Fruit fly (Drosophila melanogaster): ENCODE measurements around the gene glec.
A peak's percentile ranks its signal among the peaks of the same experiment; 100 is the strongest.

glec gene

dm6 chr3R:21845165-21845564, 10.9 kb downstream of the glec start, which contains the start of gene Gr93c:
TSS of gene Gr93c (minus strand) at chr3R:21845265.
- TF ChIP-seq CG17186 (GFP tag; optimal IDR thresholded peaks at IDR 0.05) (no peak), CG14014 (GFP tag; IDR thresholded peaks at IDR 0.05) (no peak), lilli (GFP tag; optimal IDR thresholded peaks at IDR 0.05) (no peak), CG14441 (GFP tag; IDR thresholded peaks at IDR 0.05) (no peak), CG18619 (GFP tag; optimal IDR thresholded peaks at IDR 0.05) (no peak), CG14965 (GFP tag; optimal IDR thresholded peaks at IDR 0.05; ENCODE audit: borderline replicate concordance) (no peak), crc (GFP tag; optimal IDR thresholded peaks at IDR 0.05) (no peak), ro (GFP tag; IDR thresholded peaks at IDR 0.05) (no peak), maf-S (GFP tag; optimal IDR thresholded peaks at IDR 0.05) (no peak), PHDP (tag; optimal IDR thresholded peaks at IDR 0.05) (no peak)

DNA sequence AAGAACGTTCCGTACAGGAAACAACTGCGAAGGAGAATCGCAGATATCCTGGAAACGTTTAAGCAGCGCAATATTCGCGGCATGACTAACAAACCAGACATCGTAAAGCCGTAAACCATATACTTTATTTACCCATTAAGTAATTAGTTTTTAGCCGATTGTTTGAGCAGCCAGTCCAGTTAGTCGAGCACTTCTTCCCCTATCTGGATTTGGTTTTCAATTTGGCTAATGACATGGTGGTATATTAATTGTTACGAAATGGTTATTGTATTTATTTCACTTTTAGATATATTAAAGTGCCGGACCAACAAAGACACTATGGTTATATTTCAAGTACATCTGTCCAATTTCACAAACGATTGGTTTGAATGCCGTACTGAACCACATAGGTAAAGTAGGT, 12.4 kb downstream of the glec start, which contains the start of gene Gr93b:
Gene Gr93b, minus strand, starts transcription at position 101 of the 400 bp plus-strand sequence.
- TF ChIP-seq Fer2 (tag; optimal IDR thresholded peaks at IDR 0.05): no peak
- no peak for TF ChIP-seq fu2 (GFP tag; optimal IDR thresholded peaks at IDR 0.05)
- no peak for TF ChIP-seq CG31388 (GFP tag; optimal IDR thresholded peaks at IDR 0.05)
- TF ChIP-seq gcm2 (GFP tag; optimal IDR thresholded peaks at IDR 0.05): no peak
- no peak for TF ChIP-seq pan (optimal IDR thresholded peaks at IDR 0.05)
- no peak for TF ChIP-seq pan (GFP tag; optimal IDR thresholded peaks at IDR 0.05 in 1 of 2, IDR thresholded peaks at IDR 0.05 in 1 of 2)
- no peak for TF ChIP-seq ci (GFP tag; IDR thresholded peaks at IDR 0.05)
- TF ChIP-seq CG9932 (GFP tag; IDR thresholded peaks at IDR 0.05): no peak

dm6 chr3R:21841474-21842376, 14.3 kb downstream of the glec start:
- no peak for TF ChIP-seq CG15514 (GFP tag; optimal IDR thresholded peaks at IDR 0.05)
- TF ChIP-seq CG17328 (GFP tag; IDR thresholded peaks at IDR 0.05): no peak
- TF ChIP-seq sens (GFP tag): peak; percentile 52
- TF ChIP-seq B-H1 (GFP tag; IDR thresholded peaks at IDR 0.05): no peak
- peak; percentile 86 for TF ChIP-seq vvl (GFP tag; IDR thresholded peaks at IDR 0.05)
- TF ChIP-seq phol (tag; optimal IDR thresholded peaks at IDR 0.05): peak; percentile 1
- TF ChIP-seq knrl (GFP tag; IDR thresholded peaks at IDR 0.05; ENCODE audit: partially characterized antibody): no peak
- peak; percentile 14 for TF ChIP-seq gem (tag; optimal IDR thresholded peaks at IDR 0.05)
- peak; percentile 18; the same call in 1 of the 3 replicates for TF ChIP-seq row (GFP tag; IDR thresholded peaks at IDR 0.05)
- TF ChIP-seq CG8281 (tag; optimal IDR thresholded peaks at IDR 0.05): no peak
- TF ChIP-seq sqz (GFP tag; optimal IDR thresholded peaks at IDR 0.05): peak; percentile 47
- TF ChIP-seq eyg (GFP tag; optimal IDR thresholded peaks at IDR 0.05): no peak
- TF ChIP-seq crol (GFP tag; IDR thresholded peaks at IDR 0.05): peak; percentile 86
- TF ChIP-seq CG18599 (GFP tag; optimal IDR thresholded peaks at IDR 0.05): no peak
- peak; percentile 60 for TF ChIP-seq nom (GFP tag; optimal IDR thresholded peaks at IDR 0.05)
- TF ChIP-seq CG7556 (GFP tag; optimal IDR thresholded peaks at IDR 0.05): no peak
- no peak for TF ChIP-seq HLH3B (GFP tag; IDR thresholded peaks at IDR 0.05)
- peak; percentile 31 for TF ChIP-seq dmrt11E (tag; optimal IDR thresholded peaks at IDR 0.05)
- peak; percentile 23; the same call in 1 of the 2 replicates for TF ChIP-seq Xrp1 (GFP tag; IDR thresholded peaks at IDR 0.05)
- TF ChIP-seq wek (GFP tag; optimal IDR thresholded peaks at IDR 0.05): no peak
- peak; percentile 35 for TF ChIP-seq D19B (GFP tag; optimal IDR thresholded peaks at IDR 0.05)
- TF ChIP-seq CG32772 (GFP tag; IDR thresholded peaks at IDR 0.05): 0 out of 2 replicates have a peak, but pooled peaks have one; percentile 32
- TF ChIP-seq CG10654 (GFP tag; optimal IDR thresholded peaks at IDR 0.05): no peak
- no peak for TF ChIP-seq ttk (GFP tag; IDR thresholded peaks at IDR 0.05)
- TF ChIP-seq pum (GFP tag; optimal IDR thresholded peaks at IDR 0.05): no peak
- TF ChIP-seq Ets65A (GFP tag): peak; percentile 23
